Worm (Caenorhabditis elegans): Measurements from ENCODE around the gene prdx-2.

ce11 chrII:5336660-5337494 lies 41.1 kb upstream of the prdx-2 start:
- peak in 1 of 2 experiments; percentile 92 for TF ChIP-seq unc-62 (GFP tag; optimal IDR thresholded peaks at IDR 0.05 in 1 of 2)
- TF ChIP-seq unc-62 (tag; optimal IDR thresholded peaks at IDR 0.05) = no peak
- TF ChIP-seq nhr-28 (tag; optimal IDR thresholded peaks at IDR 0.05) = peak; percentile 67
- peak; percentile 67 for TF ChIP-seq hlh-30 (tag; optimal IDR thresholded peaks at IDR 0.05; ENCODE audit: insufficient read depth)
- TF ChIP-seq F49E8.2 (tag; optimal IDR thresholded peaks at IDR 0.05; ENCODE audit: borderline replicate concordance) = no peak
- peak; percentile 77 for TF ChIP-seq pha-4 (GFP tag; IDR thresholded peaks at IDR 0.05)
- peak; percentile 85 for TF ChIP-seq pha-4 (tag; optimal IDR thresholded peaks at IDR 0.05)
- peak; percentile 4 for TF ChIP-seq egl-27 (tag; optimal IDR thresholded peaks at IDR 0.05)
- TF ChIP-seq dve-1 (tag; optimal IDR thresholded peaks at IDR 0.05; ENCODE audit: insufficient read depth) = peak; percentile 76
- peak; percentile 90 for TF ChIP-seq fos-1 (tag; optimal IDR thresholded peaks at IDR 0.05)
- TF ChIP-seq lin-39 (tag; optimal IDR thresholded peaks at IDR 0.05) = no peak
- TF ChIP-seq F10B5.3 (tag; optimal IDR thresholded peaks at IDR 0.05) = peak; percentile 60

All from whole organism, L4 larva.